Fruit fly (Drosophila melanogaster) whole organism, embryonic: Measurements from ENCODE around the gene Theg.

Experiments
- B-H2 ChIP-seq: fragments of 200-800 bp; sonication (Bioruptor generic); optimal IDR thresholded peaks from 2 replicates; lab custom pipeline; 2018; ENCODE audit warnings: missing biosample characterization, mild to moderate bottlenecking, missing genetic modification characterization
- CG11398 ChIP-seq: fragments of 200-800 bp; sonication (Bioruptor generic); optimal IDR thresholded peaks from 2 replicates; lab custom pipeline; 2016; ENCODE audit warnings: missing biosample characterization, missing genetic modification characterization
- CG11723 ChIP-seq: fragments of 200-800 bp; sonication (Bioruptor generic); optimal IDR thresholded peaks from 2 replicates; lab custom pipeline; 2017; ENCODE audit warnings: missing biosample characterization, mild to moderate bottlenecking, missing genetic modification characterization
- CG1529 ChIP-seq: fragments of 200-800 bp; sonication (Bioruptor generic); optimal IDR thresholded peaks from 3 replicates; lab custom pipeline; 2018; ENCODE audit warnings: missing biosample characterization, missing genetic modification characterization
- CG30020 ChIP-seq: fragments of 200-800 bp; optimal IDR thresholded peaks from 2 replicates; lab custom pipeline; 2019; ENCODE audit warnings: missing biosample characterization, mild to moderate bottlenecking, missing genetic modification characterization, moderate library complexity
- CG30403 ChIP-seq: fragments of 200-800 bp; sonication (Bioruptor generic); optimal IDR thresholded peaks from 3 replicates; lab custom pipeline; 2016; ENCODE audit warnings: missing biosample characterization, missing genetic modification characterization
- CG3065 ChIP-seq: fragments of 200-800 bp; sonication (Bioruptor generic); optimal IDR thresholded peaks from 2 replicates; lab custom pipeline; 2016; ENCODE audit warnings: missing biosample characterization, missing genetic modification characterization
- CG31388 ChIP-seq: fragments of 200-800 bp; sonication (Bioruptor generic); optimal IDR thresholded peaks from 2 replicates; lab custom pipeline; 2016; ENCODE audit warnings: missing biosample characterization, missing genetic modification characterization
- CG3407 ChIP-seq: fragments of 200-800 bp; sonication (Bioruptor generic); optimal IDR thresholded peaks from 2 replicates; lab custom pipeline; 2018; ENCODE audit warnings: missing biosample characterization, mild to moderate bottlenecking, missing genetic modification characterization
- CG4328 ChIP-seq: fragments of 200-800 bp; sonication (Bioruptor generic); optimal IDR thresholded peaks from 3 replicates; lab custom pipeline; 2017; ENCODE audit warnings: missing biosample characterization, missing genetic modification reagents, missing genetic modification characterization
- CG4404 ChIP-seq: fragments of 200-800 bp; sonication (Bioruptor generic); IDR thresholded peaks from 2 replicates; pipeline ENCODE4 v1.3.6; 2022; ENCODE audit warnings: missing biosample characterization, missing genetic modification characterization
- CG5953 ChIP-seq: fragments of 200-800 bp; sonication (Bioruptor generic); IDR thresholded peaks from 2 replicates; pipeline ENCODE4 v1.3.6; 2022; ENCODE audit warnings: missing biosample characterization, missing genetic modification characterization
- CG6272 ChIP-seq: fragments of 200-800 bp; sonication (Bioruptor generic); IDR thresholded peaks from 2 replicates; pipeline ENCODE4 v1.3.6; 2022; ENCODE audit warnings: missing biosample characterization, missing genetic modification characterization
- CG6765 ChIP-seq: fragments of 200-800 bp; sonication (Bioruptor generic); optimal IDR thresholded peaks from 3 replicates; lab custom pipeline; 2017; ENCODE audit warnings: missing biosample characterization, mild to moderate bottlenecking, missing genetic modification characterization
- CG6813 ChIP-seq: fragments of 200-800 bp; sonication (Bioruptor generic); optimal IDR thresholded peaks from 2 replicates; lab custom pipeline; 2017; ENCODE audit warnings: missing biosample characterization, missing genetic modification characterization, mild to moderate bottlenecking, moderate library complexity, missing genetic modification reagents
- CG7556 ChIP-seq: fragments of 200-800 bp; sonication (Bioruptor generic); optimal IDR thresholded peaks from 2 replicates; lab custom pipeline; 2017; ENCODE audit warnings: missing biosample characterization, mild to moderate bottlenecking, missing genetic modification characterization
- CG7839 ChIP-seq: fragments of 200-800 bp; sonication (Bioruptor generic); optimal IDR thresholded peaks from 3 replicates; lab custom pipeline; 2018; ENCODE audit warnings: missing biosample characterization, mild to moderate bottlenecking, missing genetic modification characterization, moderate library complexity
- CG8359 ChIP-seq: fragments of 200-800 bp; sonication (Bioruptor generic); optimal IDR thresholded peaks from 2 replicates; lab custom pipeline; 2017; ENCODE audit warnings: missing biosample characterization, mild to moderate bottlenecking, missing genetic modification characterization, borderline replicate concordance
- CG8388 ChIP-seq: fragments of 200-800 bp; sonication (Bioruptor generic); optimal IDR thresholded peaks from 2 replicates; lab custom pipeline; 2019; ENCODE audit warnings: missing biosample characterization, mild to moderate bottlenecking, missing genetic modification characterization, moderate library complexity
- CG9797 ChIP-seq: fragments of 200-800 bp; sonication (Bioruptor generic); optimal IDR thresholded peaks from 3 replicates; lab custom pipeline; 2018; ENCODE audit warnings: missing biosample characterization, mild to moderate bottlenecking, missing genetic modification characterization
- Deaf1 ChIP-seq: fragments of 200-800 bp; optimal IDR thresholded peaks from 3 replicates; lab custom pipeline; 2019; ENCODE audit warnings: missing biosample characterization, mild to moderate bottlenecking, missing genetic modification characterization, moderate library complexity
- E2f1 ChIP-seq: fragments of 200-800 bp; sonication (Bioruptor generic); IDR thresholded peaks from 2 replicates; pipeline ENCODE4 v1.3.6; 2022; ENCODE audit warnings: missing biosample characterization, missing genetic modification characterization
- Gsc ChIP-seq: fragments of 200-800 bp; sonication (Bioruptor generic); IDR thresholded peaks from 2 replicates; pipeline ENCODE4 v1.3.6; 2022; ENCODE audit warnings: missing biosample characterization, missing genetic modification characterization
- HmgZ ChIP-seq: fragments of 200-800 bp; sonication (Bioruptor generic); optimal IDR thresholded peaks from 2 replicates; lab custom pipeline; 2018; ENCODE audit warnings: missing biosample characterization, mild to moderate bottlenecking, missing genetic modification characterization
- Myb ChIP-seq: fragments of 200-800 bp; sonication (Bioruptor generic); optimal IDR thresholded peaks from 2 replicates; lab custom pipeline; 2016; ENCODE audit warnings: missing biosample characterization, missing genetic modification characterization
- NFAT ChIP-seq: fragments of 200-800 bp; sonication (Bioruptor generic); IDR thresholded peaks from 2 replicates; pipeline ENCODE4 v1.3.6; 2022; ENCODE audit warnings: missing biosample characterization, missing genetic modification characterization
- Nf-YB ChIP-seq: fragments of 200-800 bp; sonication (Bioruptor generic); optimal IDR thresholded peaks from 3 replicates; lab custom pipeline; 2019; ENCODE audit warnings: missing biosample characterization, mild to moderate bottlenecking, missing genetic modification characterization, moderate library complexity
- NfI ChIP-seq: fragments of 200-800 bp; sonication (Bioruptor generic); optimal IDR thresholded peaks from 3 replicates; lab custom pipeline; 2018; ENCODE audit warnings: missing biosample characterization, mild to moderate bottlenecking, missing genetic modification characterization, moderate library complexity
- Poxn ChIP-seq: fragments of 200-800 bp; sonication (Bioruptor generic); IDR thresholded peaks from 2 replicates; pipeline ENCODE4 v1.3.6; 2022; ENCODE audit warnings: missing biosample characterization, missing genetic modification characterization
- Taf1 ChIP-seq: fragments of 200-800 bp; sonication (Bioruptor generic); IDR thresholded peaks from 2 replicates; pipeline ENCODE4 v1.3.6; 2022; ENCODE audit warnings: missing biosample characterization, missing genetic modification characterization
- ato ChIP-seq: fragments of 200-800 bp; sonication (Bioruptor generic); IDR thresholded peaks from 2 replicates; pipeline ENCODE4 v1.3.6; 2022; ENCODE audit warnings: missing biosample characterization, missing genetic modification characterization; ENCODE audit not compliant: partially characterized antibody
- br ChIP-seq: fragments of >200 bp; optimal IDR thresholded peaks from 2 replicates; lab custom pipeline; 2017
- crc ChIP-seq: fragments of 200-800 bp; sonication (Bioruptor generic); optimal IDR thresholded peaks from 2 replicates; lab custom pipeline; 2016; ENCODE audit warnings: missing biosample characterization, missing genetic modification characterization
- crp ChIP-seq, 2 experiments: fragments of 200-800 bp; sonication (Bioruptor generic); optimal IDR thresholded peaks; 2 replicates in 1 of 2; 3 replicates in 1 of 2; lab custom pipeline; 2017; ENCODE audit warnings: missing biosample characterization in 2 of 2, missing genetic modification characterization in 2 of 2, mild to moderate bottlenecking in 1 of 2, moderate library complexity in 1 of 2
- danr ChIP-seq: fragments of 200-800 bp; sonication (Bioruptor generic); IDR thresholded peaks from 2 replicates; pipeline ENCODE4 v1.3.6; 2022; ENCODE audit warnings: missing biosample characterization, missing genetic modification characterization
- disco-r ChIP-seq: fragments of 200-800 bp; sonication (Bioruptor generic); optimal IDR thresholded peaks from 2 replicates; lab custom pipeline; 2016; ENCODE audit warnings: missing biosample characterization, missing genetic modification characterization
- dysf ChIP-seq: fragments of 200-800 bp; sonication (Bioruptor generic); IDR thresholded peaks from 3 replicates; pipeline ENCODE4 v1.3.6; 2022; ENCODE audit warnings: missing biosample characterization, missing genetic modification characterization
- emc ChIP-seq: fragments of 200-800 bp; sonication (Bioruptor generic); optimal IDR thresholded peaks from 2 replicates; lab custom pipeline; 2016; ENCODE audit warnings: missing biosample characterization, missing genetic modification characterization
- ewg ChIP-seq: fragments of 200-800 bp; sonication (Bioruptor generic); optimal IDR thresholded peaks from 3 replicates; lab custom pipeline; 2017; ENCODE audit warnings: mild to moderate bottlenecking, missing biosample characterization, missing genetic modification reagents, missing genetic modification characterization
- gt ChIP-seq: fragments of 200-800 bp; sonication (Bioruptor generic); IDR thresholded peaks from 2 replicates; pipeline ENCODE4 v1.3.6; 2022; ENCODE audit warnings: missing biosample characterization, missing genetic modification characterization
- p53 ChIP-seq: fragments of 200-800 bp; sonication (Bioruptor generic); optimal IDR thresholded peaks from 2 replicates; lab custom pipeline; 2016; ENCODE audit warnings: missing biosample characterization, missing genetic modification characterization
- peb ChIP-seq: fragments of 200-800 bp; sonication (Bioruptor generic); IDR thresholded peaks from 2 replicates; pipeline ENCODE4 v1.3.6; 2022; ENCODE audit warnings: missing biosample characterization, missing genetic modification characterization
- pum ChIP-seq: fragments of 200-800 bp; sonication (Bioruptor generic); optimal IDR thresholded peaks from 2 replicates; lab custom pipeline; 2016; ENCODE audit warnings: missing biosample characterization, missing genetic modification characterization
- shn ChIP-seq: fragments of 200-800 bp; sonication (Bioruptor generic); optimal IDR thresholded peaks from 3 replicates; lab custom pipeline; 2016; ENCODE audit warnings: missing biosample characterization, missing genetic modification characterization
- sima ChIP-seq: fragments of 200-800 bp; sonication (Bioruptor generic); optimal IDR thresholded peaks from 2 replicates; lab custom pipeline; 2016; ENCODE audit warnings: missing biosample characterization, missing genetic modification characterization
- sna ChIP-seq: fragments of 200-800 bp; sonication (Bioruptor generic); IDR thresholded peaks from 2 replicates; pipeline ENCODE4 v1.3.6; 2022; ENCODE audit warnings: missing biosample characterization, missing genetic modification characterization; ENCODE audit not compliant: partially characterized antibody
- sr ChIP-seq: fragments of 200-800 bp; sonication (Bioruptor generic); IDR thresholded peaks from 3 replicates; pipeline ENCODE4 v1.3.6; 2022; ENCODE audit warnings: missing biosample characterization, missing genetic modification characterization
- stc ChIP-seq: fragments of 200-800 bp; sonication (Bioruptor generic); IDR thresholded peaks from 2 replicates; pipeline ENCODE4 v1.3.6; 2022; ENCODE audit warnings: missing biosample characterization, missing genetic modification characterization
- tap ChIP-seq: fragments of 200-800 bp; optimal IDR thresholded peaks from 3 replicates; lab custom pipeline; 2019; ENCODE audit warnings: missing biosample characterization, mild to moderate bottlenecking, missing genetic modification characterization, moderate library complexity
- tup ChIP-seq: fragments of 200-800 bp; sonication (Bioruptor generic); optimal IDR thresholded peaks from 2 replicates; lab custom pipeline; 2016; ENCODE audit warnings: missing biosample characterization, mild to moderate bottlenecking, missing genetic modification characterization, moderate library complexity
- twi ChIP-seq: fragments of 200-800 bp; optimal IDR thresholded peaks from 2 replicates; lab custom pipeline; 2019; ENCODE audit warnings: missing biosample characterization, mild to moderate bottlenecking, missing genetic modification characterization, moderate library complexity

The Theg gene

DNA sequence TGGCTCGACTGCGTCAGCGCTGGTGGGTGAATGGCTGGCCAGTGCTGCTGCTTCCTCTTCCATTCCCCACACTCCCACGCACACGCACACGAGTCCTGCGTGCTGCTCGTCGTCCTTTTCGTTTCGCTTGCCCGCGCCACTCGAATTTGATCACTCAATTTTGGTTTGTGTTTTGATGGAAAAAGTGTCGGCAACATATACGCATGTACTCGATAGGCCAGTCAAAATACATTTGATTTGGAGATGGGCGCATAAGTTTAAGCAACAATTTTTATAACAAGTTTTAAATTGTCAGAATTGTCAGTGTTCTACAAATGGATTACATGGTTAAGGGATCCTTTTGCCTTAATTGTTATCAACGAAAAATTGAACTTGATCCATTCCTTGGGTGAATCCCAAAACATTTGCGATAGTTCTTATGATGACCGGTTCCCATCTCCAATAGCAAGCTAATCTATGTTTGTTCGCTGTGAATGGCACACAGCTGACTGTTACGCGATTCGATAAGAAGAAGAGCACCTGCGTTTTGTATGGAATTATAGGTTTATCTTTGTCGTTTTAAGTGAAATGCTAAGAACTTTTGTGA is 8.6 kb downstream of the Theg start, which contains the start of the genes Mitofilin and mRpL35 (continued):
- TF ChIP-seq twi (no peak), E2f1 (GFP tag; lab: Robert Waterston, UW) (no peak), CG6272 (GFP tag; lab: Robert Waterston, UW) (no peak; the same call in 1 of the 2 replicates), Gsc (GFP tag; lab: Robert Waterston, UW) (no peak), sima (GFP tag; lab: Kevin White, UChicago) (no peak), ewg (GFP tag; lab: Kevin White, UChicago) (peak; percentile 80), emc (GFP tag; lab: Kevin White, UChicago) (no peak), CG6765 (GFP tag; lab: Kevin White, UChicago) (no peak), NfI (no peak), HmgZ (tag; lab: Kevin White, UChicago) (peak; percentile 9), p53 (GFP tag; lab: Kevin White, UChicago) (peak; percentile 38), CG4328 (no peak), dysf (GFP tag; lab: Robert Waterston, UW) (peak; percentile 23; the same call in 1 of the 3 replicates), CG11398 (no peak), CG6813 (GFP tag; lab: Kevin White, UChicago) (no peak), CG30020 (tag; lab: Kevin White, UChicago) (peak; percentile 17), CG4404 (GFP tag; lab: Robert Waterston, UW) (no peak), Deaf1 (tag; lab: Kevin White, UChicago) (peak; percentile 40), CG3407 (GFP tag; lab: Kevin White, UChicago) (no peak), CG8359 (no peak), NFAT (GFP tag; lab: Robert Waterston, UW) (peak; percentile 46; the same call in 1 of the 2 replicates), Myb (GFP tag; lab: Kevin White, UChicago) (peak; percentile 34), sr (GFP tag; lab: Robert Waterston, UW) (peak; percentile 34; the same call in 1 of the 3 replicates), CG31388 (GFP tag; lab: Kevin White, UChicago) (no peak), ato (peak; percentile 45), CG5953 (GFP tag; lab: Robert Waterston, UW) (no peak), crc (GFP tag; lab: Kevin White, UChicago) (no peak), Taf1 (GFP tag; lab: Robert Waterston, UW) (no peak), CG7556 (GFP tag; lab: Kevin White, UChicago) (peak; percentile 20), CG3065 (no peak), stc (GFP tag; lab: Robert Waterston, UW) (no peak), CG7839 (tag; lab: Kevin White, UChicago) (peak; percentile 15), CG8388 (GFP tag; lab: Kevin White, UChicago) (no peak), disco-r (GFP tag; lab: Kevin White, UChicago) (no peak), shn (GFP tag; lab: Kevin White, UChicago) (peak; percentile 47), br (lab: Kevin White, UChicago) (no peak), Nf-YB (GFP tag; lab: Kevin White, UChicago) (no peak), CG1529 (GFP tag; lab: Kevin White, UChicago) (no peak), CG9797 (peak; percentile 9), CG30403 (GFP tag; lab: Kevin White, UChicago) (peak; percentile 63), sna (GFP tag; lab: Robert Waterston, UW) (peak; percentile 54), tup (GFP tag; lab: Kevin White, UChicago) (no peak), gt (GFP tag; lab: Robert Waterston, UW) (no peak), pum (GFP tag; lab: Kevin White, UChicago) (peak; percentile 55), danr (GFP tag; lab: Robert Waterston, UW) (no peak), crp (GFP tag; optimal IDR thresholded peaks at IDR 0.05; lab: Kevin White, UChicago) (peak; percentile 47 to 93), peb (GFP tag; lab: Robert Waterston, UW) (no peak), B-H2 (peak; percentile 36), Poxn (no peak), CG11723 (GFP tag; lab: Kevin White, UChicago) (no peak), tap (no peak)
